Worm (Caenorhabditis elegans) whole organism, L2 larva: ENCODE data around the gene F59B8.1.

Source experiments
- mab-5 ChIP-seq: fragments of 150-350 bp; optimal IDR thresholded peaks from 2 replicates; lab custom pipeline; 2014; ENCODE audit warnings: missing biosample characterization, missing genetic modification characterization
- skn-1 ChIP-seq: sonication (generic microtip); optimal IDR thresholded peaks from 2 replicates; lab custom pipeline; 2017; ENCODE audit warnings: missing biosample characterization, missing genetic modification characterization

DNA sequence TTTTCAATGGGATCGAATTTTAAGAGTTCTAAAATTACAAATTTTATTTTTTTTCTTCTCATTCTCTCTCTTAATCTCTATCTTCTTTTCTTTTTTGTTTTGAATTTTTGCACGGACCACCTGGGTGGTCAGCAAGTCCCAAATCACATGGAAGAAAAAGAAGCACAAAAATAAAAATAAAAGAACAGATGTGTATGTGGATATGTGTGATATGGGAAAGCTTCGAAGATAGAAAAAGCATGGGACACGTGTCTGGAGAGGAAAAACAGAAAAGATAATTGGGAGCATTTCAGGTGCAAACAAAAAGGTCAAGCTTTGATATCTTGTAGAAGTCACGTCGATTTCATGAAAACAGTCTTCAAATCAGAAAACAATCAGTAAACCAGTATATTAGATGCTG is 19.1 kb downstream of the F59B8.1 start, which contains the start of gene hsp-12.6:
- TF ChIP-seq mab-5 (tag; lab: Kevin White, UChicago): no peak
- TF ChIP-seq skn-1 (tag; lab: Kevin White, UChicago): no peak
